Worm (Caenorhabditis elegans) whole organism, midembryonic: ENCODE results near the gene R04A9.7.
"Not testable (repeated sequence)": the region's sequence is repeated elsewhere in the genome, so short reads cannot be mapped to it uniquely, and the experiment has no call there.

Experiments
- T22C8.4 ChIP-seq: fragments of 200-800 bp; sonication (Bioruptor generic); IDR thresholded peaks from 2 replicates; pipeline ENCODE4 v1.3.6; 2022; ENCODE audit warnings: missing genetic modification characterization, missing compliant biosample characterization
- cog-1 ChIP-seq: sonication (generic microtip); optimal IDR thresholded peaks from 2 replicates; lab custom pipeline; 2016; ENCODE audit warnings: missing genetic modification characterization, missing compliant biosample characterization
- flt-1 ChIP-seq: fragments of 200-800 bp; sonication (Bioruptor generic); IDR thresholded peaks from 2 replicates; pipeline ENCODE4 v1.3.6; 2022; ENCODE audit warnings: missing genetic modification characterization, missing compliant biosample characterization
- klf-2 ChIP-seq: fragments of 200-800 bp; sonication (Bioruptor generic); conservative IDR thresholded peaks from 2 replicates; pipeline ENCODE4 v1.3.6; 2022; ENCODE audit warnings: missing genetic modification reagents, missing genetic modification characterization, missing compliant biosample characterization
- med-1 ChIP-seq: sonication (generic microtip); optimal IDR thresholded peaks from 2 replicates; lab custom pipeline; 2017; ENCODE audit warnings: missing genetic modification characterization, mild to moderate bottlenecking, missing compliant biosample characterization, antibody characterized with exemption, missing genetic modification reagents; ENCODE audit not compliant: insufficient read depth
- tab-1 ChIP-seq: fragments of 200-800 bp; sonication (Bioruptor generic); IDR thresholded peaks from 2 replicates; pipeline ENCODE4 v1.3.6; 2022; ENCODE audit warnings: missing genetic modification characterization, missing compliant biosample characterization
- ztf-29 ChIP-seq: fragments of 200-800 bp; sonication (Bioruptor generic); IDR thresholded peaks from 2 replicates; pipeline ENCODE4 v1.3.6; 2022; ENCODE audit warnings: missing genetic modification reagents, missing genetic modification characterization, missing compliant biosample characterization

Gene R04A9.7

DNA sequence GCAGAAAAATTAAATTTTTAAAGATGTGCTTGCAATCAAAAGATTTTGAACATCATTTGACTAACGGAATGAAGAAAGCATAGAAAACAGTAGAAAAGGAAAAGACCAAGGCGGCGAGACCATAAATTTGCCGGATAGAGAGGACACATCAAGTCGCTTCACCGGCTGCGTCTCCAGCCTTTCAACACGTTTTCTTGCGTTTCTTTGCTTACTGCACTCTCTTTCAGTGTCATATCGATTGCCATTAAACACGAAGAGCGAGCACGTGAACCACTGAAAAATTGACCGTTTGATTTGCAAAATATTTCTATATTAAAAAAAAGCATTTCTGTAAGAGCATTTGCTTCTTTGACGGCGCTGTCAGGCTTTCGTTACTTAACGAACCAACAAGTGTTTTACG lies 46.6 kb downstream of the R04A9.7 start:
- no peak for TF ChIP-seq tab-1 (GFP tag; lab: Robert Waterston, UW)
- TF ChIP-seq T22C8.4 (GFP tag; lab: Robert Waterston, UW), result peak; percentile 52; the same call in 1 of the 2 replicates

DNA sequence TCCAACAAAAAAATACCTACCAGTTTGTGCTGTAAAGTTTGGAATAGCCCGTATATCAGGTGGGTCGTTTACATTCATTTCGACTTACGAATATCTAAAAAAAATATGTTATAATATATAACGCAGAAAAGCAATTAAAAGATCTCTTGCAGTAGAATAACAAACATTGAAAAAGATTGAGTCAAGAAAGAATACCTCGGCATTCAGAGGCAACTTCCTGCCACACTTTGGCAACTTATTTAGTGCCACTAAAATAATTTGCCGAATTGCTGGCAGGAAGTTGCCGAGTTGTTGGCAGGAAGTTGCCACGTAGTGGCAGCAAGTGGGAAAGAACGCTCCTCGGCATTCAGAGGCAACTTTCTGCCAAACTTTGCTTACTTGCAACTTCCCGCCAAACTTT lies 47.6 kb downstream of the R04A9.7 start, which contains the start of gene C04E7.3:
Gene C04E7.3, minus strand, starts transcription at position 101 of the 400 bp plus-strand sequence.
- TF ChIP-seq cog-1 (tag; lab: Kevin White, UChicago); T22C8.4 (GFP tag; lab: Robert Waterston, UW); ztf-29: not testable (repeated sequence)

DNA sequence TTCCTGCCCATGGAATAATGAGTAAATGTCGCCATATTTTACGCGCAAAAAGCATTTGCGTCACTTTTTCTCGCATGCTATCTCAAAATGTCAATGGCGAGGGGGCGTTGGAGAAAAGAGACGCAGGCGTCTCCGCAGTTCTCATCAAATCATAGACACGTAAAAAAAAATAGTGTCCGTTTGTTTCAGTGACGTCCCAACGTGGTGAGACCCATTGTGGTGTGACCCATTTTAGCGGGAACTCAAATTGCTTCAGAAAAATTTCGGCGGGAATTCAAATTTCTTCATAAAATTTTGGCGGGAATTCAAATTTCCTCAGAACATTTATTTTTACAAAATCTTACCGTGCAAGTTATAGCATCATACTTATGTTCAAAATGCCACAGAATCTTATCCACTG lies 50.9 kb downstream of the R04A9.7 start:
- TF ChIP-seq klf-2 (GFP tag; lab: Robert Waterston, UW) (no peak), med-1 (no peak), tab-1 (GFP tag; lab: Robert Waterston, UW) (no peak), flt-1 (GFP tag; lab: Robert Waterston, UW) (no peak)
